Worm (Caenorhabditis elegans) whole organism, young adult: ENCODE measurements around the gene natb-1.
A peak's percentile ranks its signal among the peaks of the same experiment; 100 is the strongest.

Source experiments
- F23B12.7 ChIP-seq: sonication (generic microtip); optimal IDR thresholded peaks from 2 replicates; lab custom pipeline; 2017; ENCODE audit warnings: missing genetic modification characterization, mild to moderate bottlenecking, missing compliant biosample characterization, antibody characterized with exemption, moderate library complexity; ENCODE audit not compliant: insufficient read depth
- lin-35 ChIP-seq, 3 experiments: fragments of 150-350 bp in 2 of 3; sonication (generic microtip) in 1 of 3; optimal IDR thresholded peaks; 2 replicates each; lab custom pipeline; 2014 to 2018; ENCODE audit warnings: missing biosample characterization in 3 of 3, missing genetic modification characterization in 3 of 3, missing genetic modification reagents in 3 of 3
- lsl-1 ChIP-seq: fragments of 200-800 bp; sonication (Bioruptor generic); optimal IDR thresholded peaks from 2 replicates; lab custom pipeline; 2018; ENCODE audit warnings: mild to moderate bottlenecking, missing genetic modification characterization, moderate library complexity, missing compliant biosample characterization
- madf-8 ChIP-seq: fragments of 200-800 bp; sonication (Bioruptor generic); conservative IDR thresholded peaks from 2 replicates; pipeline ENCODE4 v1.3.6; 2022; ENCODE audit warnings: missing genetic modification reagents, missing genetic modification characterization, missing compliant biosample characterization
- zfh-2 ChIP-seq: fragments of 200-800 bp; sonication (Bioruptor generic); conservative IDR thresholded peaks from 2 replicates; pipeline ENCODE4 v1.3.6; 2022; ENCODE audit warnings: missing genetic modification reagents, missing genetic modification characterization, missing compliant biosample characterization
- ztf-28 ChIP-seq: fragments of 200-800 bp; sonication (Bioruptor generic); IDR thresholded peaks from 2 replicates; pipeline ENCODE4 v1.3.6; 2022; ENCODE audit warnings: missing genetic modification reagents, missing genetic modification characterization, missing compliant biosample characterization

ce11 chrV:7980370-7980987 is 2.8 kb downstream of the natb-1 start:
- no peak for TF ChIP-seq F23B12.7 (tag; lab: Kevin White, UChicago)
- TF ChIP-seq madf-8 (GFP tag; lab: Robert Waterston, UW) = no peak
- TF ChIP-seq lin-35 (GFP tag; optimal IDR thresholded peaks at IDR 0.05; lab: Kevin White, UChicago) = no peak
- peak; percentile 56 for TF ChIP-seq zfh-2
- no peak for TF ChIP-seq lsl-1 (GFP tag; lab: Kevin White, UChicago)
- TF ChIP-seq ztf-28 (GFP tag; lab: Robert Waterston, UW) = no peak
